Fruit fly (Drosophila melanogaster) whole organism, prepupa: ENCODE measurements around the gene Npc2h.

ENCODE experiments used
- Blimp-1 ChIP-seq: fragments of 200-800 bp; sonication (Bioruptor generic); optimal IDR thresholded peaks from 3 replicates; lab custom pipeline; 2017; ENCODE audit warnings: missing biosample characterization, missing genetic modification characterization, mild to moderate bottlenecking, moderate library complexity, missing genetic modification reagents
- CG10669 ChIP-seq: fragments of 200-800 bp; sonication (Bioruptor generic); optimal IDR thresholded peaks from 3 replicates; lab custom pipeline; 2018; ENCODE audit warnings: missing biosample characterization, mild to moderate bottlenecking, missing genetic modification characterization, moderate library complexity
- CG11294 ChIP-seq: fragments of 200-800 bp; sonication (Bioruptor generic); IDR thresholded peaks from 2 replicates; pipeline ENCODE4 v1.3.6; 2022; ENCODE audit warnings: missing biosample characterization, missing genetic modification characterization
- CG15336 ChIP-seq: fragments of 200-800 bp; sonication (Bioruptor generic); IDR thresholded peaks from 2 replicates; pipeline ENCODE4 v1.3.6; 2022; ENCODE audit warnings: missing biosample characterization, missing genetic modification characterization
- CG1621 ChIP-seq: fragments of 200-800 bp; sonication (Bioruptor generic); optimal IDR thresholded peaks from 3 replicates; lab custom pipeline; 2018; ENCODE audit warnings: missing biosample characterization, mild to moderate bottlenecking, missing genetic modification characterization
- CG16779 ChIP-seq: fragments of 200-800 bp; sonication (Bioruptor generic); optimal IDR thresholded peaks from 3 replicates; lab custom pipeline; 2017; ENCODE audit warnings: missing biosample characterization, mild to moderate bottlenecking, missing genetic modification characterization
- CG3032 ChIP-seq: fragments of 200-800 bp; optimal IDR thresholded peaks from 2 replicates; lab custom pipeline; 2019; ENCODE audit warnings: missing biosample characterization, mild to moderate bottlenecking, missing genetic modification characterization, moderate library complexity
- CG31627 ChIP-seq: fragments of 200-800 bp; sonication (Bioruptor generic); optimal IDR thresholded peaks from 3 replicates; lab custom pipeline; 2016; ENCODE audit warnings: missing biosample characterization, missing genetic modification characterization
- CG32006 ChIP-seq: fragments of 200-800 bp; sonication (Bioruptor generic); optimal IDR thresholded peaks from 3 replicates; lab custom pipeline; 2017; ENCODE audit warnings: missing biosample characterization, mild to moderate bottlenecking, missing genetic modification characterization
- CG3919 ChIP-seq: fragments of 200-800 bp; sonication (Bioruptor generic); optimal IDR thresholded peaks from 3 replicates; lab custom pipeline; 2016; ENCODE audit warnings: missing biosample characterization, missing genetic modification characterization
- CG6163 ChIP-seq: fragments of 200-800 bp; sonication (Bioruptor generic); IDR thresholded peaks from 3 replicates; pipeline ENCODE4 v1.3.6; 2022; ENCODE audit warnings: missing biosample characterization, missing genetic modification characterization
- CG6276 ChIP-seq: fragments of 200-800 bp; sonication (Bioruptor generic); optimal IDR thresholded peaks from 2 replicates; lab custom pipeline; 2017; ENCODE audit warnings: missing biosample characterization, mild to moderate bottlenecking, missing genetic modification characterization
- CG6792 ChIP-seq: fragments of 200-800 bp; sonication (Bioruptor generic); optimal IDR thresholded peaks from 3 replicates; lab custom pipeline; 2016; ENCODE audit warnings: missing biosample characterization, missing genetic modification characterization
- CG6808 ChIP-seq: fragments of 200-800 bp; sonication (Bioruptor generic); optimal IDR thresholded peaks from 3 replicates; lab custom pipeline; 2017; ENCODE audit warnings: missing biosample characterization, missing genetic modification characterization, mild to moderate bottlenecking, moderate library complexity, missing genetic modification reagents
- CG6854 ChIP-seq: fragments of 200-800 bp; sonication (Bioruptor generic); optimal IDR thresholded peaks from 2 replicates; lab custom pipeline; 2017; ENCODE audit warnings: missing biosample characterization, mild to moderate bottlenecking, missing genetic modification characterization
- CG7368 ChIP-seq: fragments of 200-800 bp; sonication (Bioruptor generic); optimal IDR thresholded peaks from 3 replicates; lab custom pipeline; 2016; ENCODE audit warnings: missing biosample characterization, missing genetic modification characterization
- CG8319 ChIP-seq: fragments of 200-800 bp; sonication (Bioruptor generic); optimal IDR thresholded peaks from 3 replicates; lab custom pipeline; 2016; ENCODE audit warnings: missing biosample characterization, missing genetic modification characterization
- CG8632 ChIP-seq: fragments of 200-800 bp; sonication (Bioruptor generic); optimal IDR thresholded peaks from 3 replicates; lab custom pipeline; 2016; ENCODE audit warnings: missing biosample characterization, missing genetic modification characterization
- CG9139 ChIP-seq: fragments of 200-800 bp; sonication (Bioruptor generic); optimal IDR thresholded peaks from 3 replicates; lab custom pipeline; 2017; ENCODE audit warnings: missing biosample characterization, mild to moderate bottlenecking, missing genetic modification characterization
- Eip75B ChIP-seq: fragments of 200-800 bp; sonication (Bioruptor generic); optimal IDR thresholded peaks from 3 replicates; lab custom pipeline; 2016; ENCODE audit warnings: missing biosample characterization, missing genetic modification characterization
- Eip78C ChIP-seq: fragments of 200-800 bp; sonication (Bioruptor generic); peaks from one replicate; lab custom pipeline; 2016; ENCODE audit warnings: missing biosample characterization, missing genetic modification characterization
- Eip93F ChIP-seq: fragments of 200-800 bp; sonication (Bioruptor generic); optimal IDR thresholded peaks from 2 replicates; lab custom pipeline; 2016; ENCODE audit warnings: missing biosample characterization, mild to moderate bottlenecking, missing genetic modification characterization
- Ets21C ChIP-seq: fragments of 200-800 bp; sonication (Bioruptor generic); optimal IDR thresholded peaks from 3 replicates; lab custom pipeline; 2016; ENCODE audit warnings: missing biosample characterization, missing genetic modification characterization
- Hr38 ChIP-seq: sonication (Bioruptor generic); optimal IDR thresholded peaks from 2 replicates; lab custom pipeline; 2016; ENCODE audit warnings: missing biosample characterization, missing genetic modification characterization
- Hr39 ChIP-seq: fragments of 200-800 bp; sonication (Bioruptor generic); optimal IDR thresholded peaks from 2 replicates; lab custom pipeline; 2016; ENCODE audit warnings: missing biosample characterization, missing genetic modification characterization
- Smox ChIP-seq: fragments of 200-800 bp; sonication (Bioruptor generic); optimal IDR thresholded peaks from 3 replicates; lab custom pipeline; 2016; ENCODE audit warnings: missing biosample characterization, missing genetic modification characterization
- Sox14 ChIP-seq: fragments of 200-800 bp; sonication (Bioruptor generic); optimal IDR thresholded peaks from 3 replicates; lab custom pipeline; 2016; ENCODE audit warnings: missing biosample characterization, missing genetic modification characterization
- acj6 ChIP-seq: fragments of 200-800 bp; sonication (Bioruptor generic); optimal IDR thresholded peaks from 3 replicates; lab custom pipeline; 2016; ENCODE audit warnings: missing biosample characterization, missing genetic modification characterization
- cyc ChIP-seq: fragments of 200-800 bp; sonication (Bioruptor generic); optimal IDR thresholded peaks from 3 replicates; lab custom pipeline; 2016; ENCODE audit warnings: missing biosample characterization, missing genetic modification characterization
- dsx ChIP-seq: fragments of 200-800 bp; optimal IDR thresholded peaks from 3 replicates; lab custom pipeline; 2019; ENCODE audit warnings: missing biosample characterization, mild to moderate bottlenecking, missing genetic modification characterization, moderate library complexity; ENCODE audit not compliant: poor library complexity, severe bottlenecking
- eg ChIP-seq: fragments of 200-800 bp; sonication (Bioruptor generic); IDR thresholded peaks from 3 replicates; pipeline ENCODE4 v1.3.6; 2022; ENCODE audit warnings: missing biosample characterization, missing genetic modification characterization
- esn ChIP-seq: fragments of 200-800 bp; sonication (Bioruptor generic); optimal IDR thresholded peaks from 2 replicates; lab custom pipeline; 2016; ENCODE audit warnings: missing biosample characterization, mild to moderate bottlenecking, missing genetic modification characterization, moderate library complexity
- fd59A ChIP-seq: fragments of 200-800 bp; sonication (Bioruptor generic); optimal IDR thresholded peaks from 2 replicates; lab custom pipeline; 2017; ENCODE audit warnings: missing biosample characterization, mild to moderate bottlenecking, missing genetic modification characterization, missing genetic modification reagents
- fd85E ChIP-seq: fragments of 200-800 bp; sonication (Bioruptor generic); optimal IDR thresholded peaks from 3 replicates; lab custom pipeline; 2016; ENCODE audit warnings: missing biosample characterization, missing genetic modification characterization
- fkh ChIP-seq: fragments of 200-800 bp; sonication (Bioruptor generic); optimal IDR thresholded peaks from 3 replicates; lab custom pipeline; 2017; ENCODE audit warnings: missing biosample characterization, mild to moderate bottlenecking, missing genetic modification characterization, moderate library complexity
- lz ChIP-seq: fragments of 200-800 bp; sonication (Bioruptor generic); optimal IDR thresholded peaks from 3 replicates; lab custom pipeline; 2016; ENCODE audit warnings: missing biosample characterization, missing genetic modification characterization
- pdm3 ChIP-seq: fragments of 200-800 bp; sonication (Bioruptor generic); optimal IDR thresholded peaks from 3 replicates; lab custom pipeline; 2016; ENCODE audit warnings: missing biosample characterization, missing genetic modification characterization
- salr ChIP-seq, 2 experiments: fragments of 200-800 bp; sonication (Bioruptor generic); optimal IDR thresholded peaks; 3 replicates each; lab custom pipeline; 2016 to 2018; ENCODE audit warnings: missing biosample characterization in 2 of 2, missing genetic modification characterization in 2 of 2, mild to moderate bottlenecking in 1 of 2
- ss ChIP-seq, 2 experiments: fragments of 200-800 bp; sonication (Bioruptor generic); optimal IDR thresholded peaks; 2 replicates in 1 of 2; 3 replicates in 1 of 2; lab custom pipeline; 2017 to 2018; ENCODE audit warnings: mild to moderate bottlenecking in 2 of 2, missing biosample characterization in 2 of 2, missing genetic modification characterization in 2 of 2, moderate library complexity in 1 of 2
- svp ChIP-seq: fragments of 200-800 bp; sonication (Bioruptor generic); peaks from one replicate; lab custom pipeline; 2016; ENCODE audit warnings: missing biosample characterization, missing genetic modification characterization
- topi ChIP-seq: fragments of 200-800 bp; sonication (Bioruptor generic); optimal IDR thresholded peaks from 3 replicates; lab custom pipeline; 2016; ENCODE audit warnings: missing biosample characterization, missing genetic modification characterization

Npc2h gene

dm6 chr3R:30747039-30747438, 949 bp upstream of the Npc2h start (continued):
- TF ChIP-seq salr (GFP tag; optimal IDR thresholded peaks at IDR 0.05; lab: Kevin White, UChicago) (no peak), CG8319 (GFP tag; lab: Kevin White, UChicago) (no peak), CG6854 (GFP tag; lab: Kevin White, UChicago) (no peak), eg (GFP tag; lab: Robert Waterston, UW) (0 out of 3 replicates have a peak, but pooled peaks have one; percentile 15), Eip75B (no peak), CG9139 (GFP tag; lab: Kevin White, UChicago) (no peak), CG1621 (tag; lab: Kevin White, UChicago) (no peak), Hr38 (GFP tag; lab: Kevin White, UChicago) (no peak), Eip93F (no peak), Hr39 (peak; percentile 32), svp (GFP tag; lab: Kevin White, UChicago) (peak; percentile 63), fkh (no peak), cyc (GFP tag; lab: Kevin White, UChicago) (no peak), CG31627 (GFP tag; lab: Kevin White, UChicago) (peak; percentile 17)

dm6 chr3R:30745104-30745503, 986 bp downstream of the Npc2h start, which contains the start of gene Npc2g:
Gene Npc2g (minus strand): TSS chr3R:30745263.
- peak; percentile 10 for TF ChIP-seq CG32006 (GFP tag; lab: Kevin White, UChicago)
- peak; percentile 94 for TF ChIP-seq svp (GFP tag; lab: Kevin White, UChicago)
- no peak for TF ChIP-seq Eip78C (GFP tag; lab: Kevin White, UChicago)

- TF ChIP-seq svp (GFP tag; lab: Kevin White, UChicago) (peak; percentile 8), Eip93F (no peak)
Measured at dm6 chr3R:30742580-30742979, 3.5 kb downstream of the Npc2h start, which contains the start of gene CG15543. Gene CG15543 (plus strand): TSS chr3R:30742880.

- TF ChIP-seq CG16779 (tag; lab: Kevin White, UChicago) (no peak), topi (GFP tag; lab: Kevin White, UChicago) (no peak), CG6808 (GFP tag; lab: Kevin White, UChicago) (no peak), Smox (GFP tag; lab: Kevin White, UChicago) (no peak), svp (GFP tag; lab: Kevin White, UChicago) (peak; percentile 83), pdm3 (GFP tag; lab: Kevin White, UChicago) (no peak), lz (GFP tag; lab: Kevin White, UChicago) (no peak), Hr38 (GFP tag; lab: Kevin White, UChicago) (no peak), CG9139 (GFP tag; lab: Kevin White, UChicago) (no peak), CG8632 (no peak), CG10669 (GFP tag; lab: Kevin White, UChicago) (no peak), dsx (GFP tag; lab: Kevin White, UChicago) (no peak), CG6163 (GFP tag; lab: Robert Waterston, UW) (no peak), Eip75B (no peak), fd85E (GFP tag; lab: Kevin White, UChicago) (no peak), CG3032 (tag; lab: Kevin White, UChicago) (no peak), ss (GFP tag; optimal IDR thresholded peaks at IDR 0.05; lab: Kevin White, UChicago) (no peak), acj6 (no peak), CG3919 (GFP tag; lab: Kevin White, UChicago) (no peak), CG6792 (no peak), Ets21C (GFP tag; lab: Kevin White, UChicago) (no peak), CG1621 (tag; lab: Kevin White, UChicago) (no peak), CG15336 (GFP tag; lab: Robert Waterston, UW) (no peak), CG11294 (GFP tag; lab: Robert Waterston, UW) (no peak), CG32006 (GFP tag; lab: Kevin White, UChicago) (no peak), fd59A (GFP tag; lab: Kevin White, UChicago) (no peak), eg (GFP tag; lab: Robert Waterston, UW) (peak; percentile 26; the same call in 1 of the 3 replicates), CG7368 (GFP tag; lab: Kevin White, UChicago) (no peak), CG6276 (GFP tag; lab: Kevin White, UChicago) (no peak), Eip78C (GFP tag; lab: Kevin White, UChicago) (peak; percentile 52), Blimp-1 (no peak), Sox14 (no peak), Hr39 (peak; percentile 17), esn (no peak), fkh (no peak)
Measured at dm6 chr3R:30741371-30741770, 4.7 kb downstream of the Npc2h start.
